Fruit fly (Drosophila melanogaster): ENCODE results near the gene CG31808.

Gene CG31808

DNA sequence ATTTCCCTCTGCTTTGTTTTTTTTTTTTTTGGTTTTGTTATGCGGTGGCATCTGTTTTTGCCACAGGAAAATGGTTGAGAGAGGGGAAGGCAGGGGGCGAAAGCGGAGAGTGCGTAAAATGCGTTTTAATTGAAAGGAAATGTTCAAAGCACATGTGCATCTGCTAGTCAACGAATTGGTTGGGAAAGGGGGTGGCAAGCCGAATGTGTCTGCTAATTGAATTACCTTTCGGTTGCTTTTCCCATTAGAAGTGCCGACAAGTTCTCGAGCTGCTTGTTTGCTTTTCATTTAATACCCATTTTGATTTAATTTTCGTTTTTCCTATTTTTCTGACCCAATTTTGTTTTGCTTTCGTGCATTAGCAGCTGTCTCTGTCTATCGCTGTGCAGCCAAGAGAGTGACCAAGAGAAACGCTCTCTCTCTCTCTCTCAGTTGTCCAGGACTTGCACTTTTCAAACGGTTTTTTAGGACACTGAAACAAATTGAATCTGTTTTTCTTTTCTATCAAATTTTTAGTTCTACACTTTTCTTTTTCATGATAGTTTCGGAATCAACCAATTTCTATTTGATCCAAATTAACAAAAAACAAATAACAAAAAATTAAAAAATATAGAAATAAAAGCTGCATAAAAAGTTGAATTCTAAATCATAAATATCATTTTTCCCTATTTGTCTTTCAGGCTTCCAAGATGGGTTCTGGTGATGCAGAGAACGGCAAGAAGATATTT is 2.6 kb upstream of the CG31808 start:
- no peak for TF ChIP-seq CG7045 (GFP tag; optimal IDR thresholded peaks at IDR 0.05)
- no peak for TF ChIP-seq Hr96 (GFP tag; optimal IDR thresholded peaks at IDR 0.05)
- no peak for TF ChIP-seq cnc (optimal IDR thresholded peaks at IDR 0.05)
- no peak for TF ChIP-seq CG5204 (GFP tag; optimal IDR thresholded peaks at IDR 0.05)
- TF ChIP-seq pad (GFP tag; optimal IDR thresholded peaks at IDR 0.05) = no peak
- TF ChIP-seq cic (GFP tag; optimal IDR thresholded peaks at IDR 0.05) = no peak
- TF ChIP-seq ovo (GFP tag; optimal IDR thresholded peaks at IDR 0.05) = no peak
- TF ChIP-seq Crg-1 (GFP tag; optimal IDR thresholded peaks at IDR 0.05) = no peak
- TF ChIP-seq kay (GFP tag; ENCODE audit: borderline replicate concordance) = no peak
- TF ChIP-seq Mnt (GFP tag; optimal IDR thresholded peaks at IDR 0.05) = no peak
- TF ChIP-seq CG12768 (GFP tag; optimal IDR thresholded peaks at IDR 0.05) = no peak
- TF ChIP-seq bab1 (GFP tag; optimal IDR thresholded peaks at IDR 0.05) = no peak
- no peak for TF ChIP-seq CG1620 (GFP tag; optimal IDR thresholded peaks at IDR 0.05)
- TF ChIP-seq CG11617 (GFP tag; optimal IDR thresholded peaks at IDR 0.05) = no peak
- no peak for TF ChIP-seq CG14711 (tag; optimal IDR thresholded peaks at IDR 0.05)
- TF ChIP-seq tj (GFP tag; optimal IDR thresholded peaks at IDR 0.05) = no peak

DNA sequence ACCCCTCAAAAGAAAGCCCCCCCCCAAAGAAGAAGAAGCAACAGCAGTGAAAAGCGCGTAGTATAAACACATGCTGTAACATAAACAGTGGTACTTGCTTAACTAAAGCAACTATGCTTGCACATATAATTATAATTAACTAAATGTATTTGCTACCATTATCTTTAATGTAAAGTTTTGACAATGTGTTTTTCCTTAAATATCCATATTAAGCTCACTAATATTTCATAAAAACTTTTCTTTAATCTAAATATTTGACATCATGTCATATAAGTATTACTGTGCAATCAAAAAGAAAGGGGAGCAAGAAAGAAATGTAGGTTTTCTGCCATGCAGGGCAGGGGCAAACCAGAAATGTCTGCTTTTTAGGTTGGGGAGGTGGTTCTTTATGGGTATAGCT is 776 bp upstream of the CG31808 start:
- peak; percentile 32 for TF ChIP-seq CG14711 (tag; optimal IDR thresholded peaks at IDR 0.05)
- TF ChIP-seq pad (GFP tag; optimal IDR thresholded peaks at IDR 0.05) = peak; percentile 9
- TF ChIP-seq Mnt (GFP tag; optimal IDR thresholded peaks at IDR 0.05) = no peak

DNA sequence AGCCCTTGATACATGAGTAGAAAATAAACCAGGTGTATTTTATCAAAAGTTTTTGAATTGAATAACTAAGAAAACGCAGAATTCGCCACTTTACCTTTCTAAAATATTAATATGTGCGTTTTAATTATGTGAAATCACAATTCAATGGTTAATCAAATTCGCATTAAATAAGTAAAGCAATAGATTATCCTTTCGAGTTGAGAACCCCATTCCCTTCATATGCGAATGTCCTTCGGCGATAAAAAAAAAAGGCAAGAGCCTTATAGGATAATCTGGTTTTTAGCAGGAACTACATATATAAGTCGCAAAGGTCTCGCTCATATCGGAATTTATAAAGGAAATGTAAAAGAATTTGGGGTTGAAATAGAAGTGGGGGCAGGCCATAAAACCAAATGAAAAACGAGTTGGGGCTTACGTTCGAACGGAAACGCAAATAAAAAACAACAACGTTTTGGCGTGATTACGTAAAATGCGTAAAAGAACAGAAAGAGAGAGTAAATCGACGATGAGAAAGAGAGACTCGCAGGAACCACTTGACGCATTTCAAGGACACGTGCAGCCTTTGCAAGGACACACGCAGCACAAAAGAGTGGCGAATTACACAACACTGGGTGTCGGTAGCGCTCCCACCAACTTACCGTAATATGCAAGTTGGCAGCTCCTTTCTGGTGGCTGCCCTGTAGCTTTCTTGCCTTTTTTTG is 712 bp downstream of the CG31808 start:
- TF ChIP-seq CG7101 (tag; optimal IDR thresholded peaks at IDR 0.05) (no peak), kay (GFP tag; ENCODE audit: borderline replicate concordance) (peak; percentile 58)

DNA sequence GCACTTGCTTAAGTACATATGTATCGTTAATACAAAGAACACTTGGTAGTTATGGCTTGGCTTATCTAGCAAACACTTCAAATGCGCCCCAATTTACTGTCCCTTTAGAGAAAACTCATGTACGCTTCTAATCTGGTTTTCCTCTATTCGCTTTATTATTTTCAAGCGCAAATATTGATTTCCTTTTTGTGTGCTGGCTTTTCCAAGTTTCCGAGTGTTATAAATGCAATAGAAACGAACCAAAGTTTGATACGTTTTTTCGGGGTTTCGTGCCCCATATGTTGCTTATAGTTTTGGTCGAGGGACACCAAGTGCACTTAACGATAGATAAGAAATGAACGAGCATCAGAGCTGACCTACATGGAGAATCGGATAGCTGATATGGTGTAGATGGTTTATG is 2.1 kb downstream of the CG31808 start:
- TF ChIP-seq Clk (GFP tag; optimal IDR thresholded peaks at IDR 0.05) (no peak), cic (GFP tag; optimal IDR thresholded peaks at IDR 0.05) (no peak), Mnt (GFP tag; optimal IDR thresholded peaks at IDR 0.05) (no peak), Hr96 (GFP tag; optimal IDR thresholded peaks at IDR 0.05) (no peak), bab1 (GFP tag; optimal IDR thresholded peaks at IDR 0.05) (no peak), CG5204 (GFP tag; optimal IDR thresholded peaks at IDR 0.05) (no peak), pad (GFP tag; optimal IDR thresholded peaks at IDR 0.05) (no peak), cnc (optimal IDR thresholded peaks at IDR 0.05) (no peak), CG1620 (GFP tag; optimal IDR thresholded peaks at IDR 0.05) (no peak), tj (GFP tag; optimal IDR thresholded peaks at IDR 0.05) (no peak)

DNA sequence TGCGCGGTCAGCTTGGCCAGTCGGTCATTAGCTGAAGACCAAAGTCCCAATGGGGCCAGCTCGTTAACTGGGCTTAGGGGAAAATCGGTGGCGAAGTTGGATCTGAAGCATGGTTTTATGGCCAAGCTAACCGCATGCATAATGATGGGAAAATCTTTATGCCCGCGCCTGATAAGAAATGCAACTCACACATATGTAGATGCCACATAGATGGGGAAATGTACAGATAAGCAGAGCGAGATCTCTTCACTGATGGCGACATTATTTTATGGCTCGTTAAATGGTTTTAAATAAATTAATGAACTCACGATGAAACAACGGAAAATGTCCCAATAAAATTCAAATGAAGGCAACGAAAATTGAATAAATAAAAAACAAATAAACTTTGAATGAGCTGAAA is 4.1 kb downstream of the CG31808 start:
- TF ChIP-seq CG5204 (GFP tag; optimal IDR thresholded peaks at IDR 0.05) (no peak), CG33017 (tag; optimal IDR thresholded peaks at IDR 0.05) (no peak), CG7101 (tag; optimal IDR thresholded peaks at IDR 0.05) (no peak), pad (GFP tag; optimal IDR thresholded peaks at IDR 0.05) (no peak), Mnt (GFP tag; optimal IDR thresholded peaks at IDR 0.05) (no peak), ovo (GFP tag; optimal IDR thresholded peaks at IDR 0.05) (no peak), CG11617 (GFP tag; optimal IDR thresholded peaks at IDR 0.05) (no peak), Clk (GFP tag; optimal IDR thresholded peaks at IDR 0.05) (no peak), CG14711 (tag; optimal IDR thresholded peaks at IDR 0.05) (no peak), tj (GFP tag; optimal IDR thresholded peaks at IDR 0.05) (no peak), CG7045 (GFP tag; optimal IDR thresholded peaks at IDR 0.05) (no peak), bab1 (GFP tag; optimal IDR thresholded peaks at IDR 0.05) (no peak), toe (GFP tag; optimal IDR thresholded peaks at IDR 0.05) (no peak), Crg-1 (GFP tag; optimal IDR thresholded peaks at IDR 0.05) (no peak), cic (GFP tag; optimal IDR thresholded peaks at IDR 0.05) (no peak), Hr96 (GFP tag; optimal IDR thresholded peaks at IDR 0.05) (no peak), cnc (optimal IDR thresholded peaks at IDR 0.05) (no peak), kay (GFP tag; ENCODE audit: borderline replicate concordance) (no peak)

DNA sequence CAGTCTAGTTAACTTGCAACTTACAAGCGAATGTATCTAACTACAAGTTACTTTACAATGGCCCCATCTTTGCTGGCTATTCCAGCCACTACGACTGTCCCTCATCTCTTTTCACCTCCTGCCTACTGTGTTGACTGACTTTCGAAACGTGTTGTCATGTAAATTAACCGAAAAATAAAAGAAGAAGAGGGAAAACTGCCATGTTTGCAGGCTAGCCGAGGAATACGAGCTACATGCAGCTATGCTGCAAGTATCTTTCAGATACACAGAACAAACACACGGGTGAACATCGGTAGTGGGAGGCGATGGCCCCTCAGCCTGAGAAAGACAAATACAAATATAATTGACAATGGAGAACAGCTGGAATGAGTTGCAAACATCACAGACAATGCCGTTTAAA is 5.3 kb downstream of the CG31808 start:
- TF ChIP-seq cnc (optimal IDR thresholded peaks at IDR 0.05) (no peak), CG33017 (tag; optimal IDR thresholded peaks at IDR 0.05) (no peak), pad (GFP tag; optimal IDR thresholded peaks at IDR 0.05) (no peak), cic (GFP tag; optimal IDR thresholded peaks at IDR 0.05) (no peak)

DNA sequence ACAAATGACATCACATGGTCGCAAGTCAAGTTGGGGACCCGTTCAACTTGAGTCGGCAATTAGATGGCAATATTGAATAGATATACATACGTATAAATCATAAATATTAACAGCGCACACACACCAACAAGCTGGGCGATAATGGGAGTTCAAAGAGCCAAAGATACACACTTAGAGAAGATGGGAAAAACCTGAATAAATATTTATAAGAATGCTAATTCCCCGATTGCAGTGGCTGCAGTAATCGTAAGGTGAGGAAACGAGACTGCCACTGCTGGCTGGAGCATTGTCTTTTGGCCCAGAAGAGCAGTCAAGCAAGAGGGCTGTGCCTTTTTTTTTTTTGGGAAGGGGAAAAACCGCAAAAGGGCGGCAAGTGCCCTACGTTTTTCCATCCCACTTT is 5.8 kb downstream of the CG31808 start:
- TF ChIP-seq tj (GFP tag; optimal IDR thresholded peaks at IDR 0.05) (no peak), CG11617 (GFP tag; optimal IDR thresholded peaks at IDR 0.05) (no peak), Crg-1 (GFP tag; optimal IDR thresholded peaks at IDR 0.05) (no peak), kay (GFP tag; ENCODE audit: borderline replicate concordance) (no peak), CG7045 (GFP tag; optimal IDR thresholded peaks at IDR 0.05) (no peak), cnc (optimal IDR thresholded peaks at IDR 0.05) (no peak), Hr96 (GFP tag; optimal IDR thresholded peaks at IDR 0.05) (no peak), bab1 (GFP tag; optimal IDR thresholded peaks at IDR 0.05) (no peak), CG7101 (tag; optimal IDR thresholded peaks at IDR 0.05) (no peak), Clk (GFP tag; optimal IDR thresholded peaks at IDR 0.05) (no peak), CG12768 (GFP tag; optimal IDR thresholded peaks at IDR 0.05) (no peak), CG1620 (GFP tag; optimal IDR thresholded peaks at IDR 0.05) (no peak), Mnt (GFP tag; optimal IDR thresholded peaks at IDR 0.05) (no peak), ovo (GFP tag; optimal IDR thresholded peaks at IDR 0.05) (no peak), CG5204 (GFP tag; optimal IDR thresholded peaks at IDR 0.05) (no peak), CG33017 (tag; optimal IDR thresholded peaks at IDR 0.05) (no peak), cic (GFP tag; optimal IDR thresholded peaks at IDR 0.05) (no peak), CG14711 (tag; optimal IDR thresholded peaks at IDR 0.05) (no peak), pad (GFP tag; optimal IDR thresholded peaks at IDR 0.05) (no peak)

Data from whole organism, adult.